Fruit fly (Drosophila melanogaster): ENCODE measurements around the gene Cox10.
A peak's percentile ranks its signal among the peaks of the same experiment; 100 is the strongest.

Gene Cox10

DNA sequence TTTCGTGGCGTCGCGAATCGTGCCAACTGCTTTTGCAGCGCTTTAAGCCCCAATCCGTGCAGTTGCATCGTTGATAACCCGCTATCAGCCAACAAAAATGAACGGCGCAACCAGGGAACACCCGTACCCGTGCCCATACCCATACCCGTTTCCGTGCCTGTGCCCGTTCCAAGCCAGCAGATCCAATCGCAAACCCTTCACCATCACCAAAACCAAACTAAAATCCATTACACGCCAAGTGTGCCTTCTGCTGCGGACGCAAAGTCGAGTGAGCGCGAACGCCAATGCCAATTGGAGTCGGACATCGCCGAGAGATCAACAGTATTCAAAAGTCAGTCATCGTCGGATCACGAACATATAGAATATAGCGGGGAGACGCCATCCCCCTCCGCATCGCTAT, 2.9 kb downstream of the Cox10 start (continued):
- no peak for TF ChIP-seq br (GFP tag; optimal IDR thresholded peaks at IDR 0.05)
- TF ChIP-seq Hr78 (GFP tag; optimal IDR thresholded peaks at IDR 0.05): no peak

DNA sequence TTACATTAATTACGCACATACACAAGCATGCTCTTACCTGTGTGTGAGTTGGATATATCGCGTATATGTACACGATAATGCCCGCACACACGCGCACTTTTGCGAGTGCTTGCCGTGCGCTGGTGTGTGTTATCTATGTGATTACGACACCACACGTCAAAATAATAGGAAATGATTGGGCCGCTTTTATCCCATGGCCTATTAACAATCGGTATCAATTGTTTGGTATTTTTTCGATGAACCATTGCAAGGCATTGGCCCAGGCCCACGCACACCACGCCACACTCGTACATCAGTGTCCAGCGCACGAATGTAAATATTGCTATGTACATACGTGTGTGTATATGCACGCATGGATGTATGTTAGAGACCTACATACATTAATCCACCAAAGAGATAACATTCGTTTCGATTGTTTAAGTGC, 3.6 kb downstream of the Cox10 start:
- TF ChIP-seq fru (GFP tag; optimal IDR thresholded peaks at IDR 0.05) (peak; percentile 57), psq (GFP tag; optimal IDR thresholded peaks at IDR 0.05) (peak; percentile 29), dsf (GFP tag; optimal IDR thresholded peaks at IDR 0.05; ENCODE audit: borderline replicate concordance) (no peak), br (GFP tag; optimal IDR thresholded peaks at IDR 0.05) (peak; percentile 64), rgr (GFP tag; optimal IDR thresholded peaks at IDR 0.05) (peak; percentile 58), N (GFP tag; optimal IDR thresholded peaks at IDR 0.05) (peak; percentile 72), Hnf4 (GFP tag; optimal IDR thresholded peaks at IDR 0.05) (peak; percentile 57), woc (GFP tag; optimal IDR thresholded peaks at IDR 0.05) (peak; percentile 55), Dfd (GFP tag; optimal IDR thresholded peaks at IDR 0.05) (no peak), HLH106 (tag; optimal IDR thresholded peaks at IDR 0.05) (peak; percentile 33), dmrt93B (GFP tag; optimal IDR thresholded peaks at IDR 0.05) (no peak), ey (GFP tag; optimal IDR thresholded peaks at IDR 0.05) (peak; percentile 58), lola (GFP tag; optimal IDR thresholded peaks at IDR 0.05) (no peak), Vsx2 (GFP tag; optimal IDR thresholded peaks at IDR 0.05; ENCODE audit: partially characterized antibody) (no peak), CG32264 (GFP tag; optimal IDR thresholded peaks at IDR 0.05) (no peak), GATAd (GFP tag; optimal IDR thresholded peaks at IDR 0.05) (no peak), CrebA (GFP tag; optimal IDR thresholded peaks at IDR 0.05; ENCODE audit: borderline replicate concordance) (no peak), tai (GFP tag; optimal IDR thresholded peaks at IDR 0.05) (no peak), sv (GFP tag; optimal IDR thresholded peaks at IDR 0.05) (peak; percentile 11), sage (GFP tag; optimal IDR thresholded peaks at IDR 0.05) (peak; percentile 47), Sp1 (GFP tag; optimal IDR thresholded peaks at IDR 0.05) (peak; percentile 56), Rel (GFP tag; optimal IDR thresholded peaks at IDR 0.05) (peak; percentile 80), Rel (tag; optimal IDR thresholded peaks at IDR 0.05) (peak; percentile 58), CG9705 (GFP tag; optimal IDR thresholded peaks at IDR 0.05) (no peak), usp (GFP tag; optimal IDR thresholded peaks at IDR 0.05) (no peak), Jra (GFP tag; optimal IDR thresholded peaks at IDR 0.05) (peak; percentile 39), Hr78 (GFP tag; optimal IDR thresholded peaks at IDR 0.05) (no peak), dl (GFP tag; optimal IDR thresholded peaks at IDR 0.05; ENCODE audit: insufficient read depth in 1 of 2, partially characterized antibody in 2 of 2) (no peak), foxo (GFP tag; optimal IDR thresholded peaks at IDR 0.05) (peak in 1 of 2 experiments; percentile 16), pan (optimal IDR thresholded peaks at IDR 0.05) (no peak), jim (GFP tag; optimal IDR thresholded peaks at IDR 0.05) (no peak), Mio (GFP tag; optimal IDR thresholded peaks at IDR 0.05) (no peak), Abd-B (GFP tag; optimal IDR thresholded peaks at IDR 0.05) (no peak), h (GFP tag; optimal IDR thresholded peaks at IDR 0.05) (peak; percentile 78), brk (GFP tag; optimal IDR thresholded peaks at IDR 0.05) (peak; percentile 57), OdsH (GFP tag; optimal IDR thresholded peaks at IDR 0.05) (peak; percentile 56), Hr83 (GFP tag; optimal IDR thresholded peaks at IDR 0.05; ENCODE audit: poor library complexity, severe bottlenecking) (peak; percentile 13), Dif (GFP tag; optimal IDR thresholded peaks at IDR 0.05; ENCODE audit: partially characterized antibody) (no peak), Myc (optimal IDR thresholded peaks at IDR 0.05) (no peak)

DNA sequence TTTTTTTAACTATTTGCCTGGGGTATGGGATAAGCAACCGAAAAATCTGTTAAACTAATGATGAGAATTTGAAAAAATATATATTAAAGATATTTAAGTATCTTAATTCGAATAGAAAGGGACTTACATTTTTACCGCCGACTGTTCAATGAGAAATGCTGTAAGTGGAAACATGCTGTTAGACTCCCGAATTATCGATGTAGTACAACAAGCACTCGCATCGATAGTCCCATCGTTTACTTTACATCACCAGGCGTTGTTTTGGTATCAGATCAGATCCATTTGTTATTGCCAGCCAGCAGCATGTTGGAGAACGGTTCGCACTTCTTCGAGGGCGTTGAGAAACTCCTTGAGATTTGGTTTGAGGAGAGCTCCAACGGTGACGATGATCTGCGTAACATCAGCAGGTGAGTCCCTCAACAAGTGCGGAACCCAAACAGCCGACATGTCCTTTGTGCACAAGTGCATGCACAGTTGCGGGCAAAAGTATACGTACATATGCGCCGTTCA, 8.0 kb downstream of the Cox10 start, which contains the start of gene SamDC:
Gene SamDC (plus strand): TSS at position 246 of the 510 bp plus-strand sequence.
- TF ChIP-seq GATAd (GFP tag; optimal IDR thresholded peaks at IDR 0.05) (no peak), CrebA (GFP tag; optimal IDR thresholded peaks at IDR 0.05; ENCODE audit: borderline replicate concordance) (no peak), foxo (GFP tag; optimal IDR thresholded peaks at IDR 0.05) (peak in 1 of 2 experiments; percentile 57), HLH106 (tag; optimal IDR thresholded peaks at IDR 0.05) (peak; percentile 20), Hnf4 (GFP tag; optimal IDR thresholded peaks at IDR 0.05) (peak; percentile 28), Sp1 (GFP tag; optimal IDR thresholded peaks at IDR 0.05) (peak; percentile 19), fru (GFP tag; optimal IDR thresholded peaks at IDR 0.05) (no peak), h (GFP tag; optimal IDR thresholded peaks at IDR 0.05) (peak; percentile 46), dmrt93B (GFP tag; optimal IDR thresholded peaks at IDR 0.05) (no peak), woc (GFP tag; optimal IDR thresholded peaks at IDR 0.05) (peak; percentile 76), dl (GFP tag; optimal IDR thresholded peaks at IDR 0.05; ENCODE audit: insufficient read depth in 1 of 2, partially characterized antibody in 2 of 2) (no peak), sv (GFP tag; optimal IDR thresholded peaks at IDR 0.05) (peak; percentile 4), CG32264 (GFP tag; optimal IDR thresholded peaks at IDR 0.05) (no peak), pan (optimal IDR thresholded peaks at IDR 0.05) (no peak), Hr78 (GFP tag; optimal IDR thresholded peaks at IDR 0.05) (peak; percentile 78), rgr (GFP tag; optimal IDR thresholded peaks at IDR 0.05) (peak; percentile 48), Mio (GFP tag; optimal IDR thresholded peaks at IDR 0.05) (no peak), N (GFP tag; optimal IDR thresholded peaks at IDR 0.05) (peak; percentile 97), jim (GFP tag; optimal IDR thresholded peaks at IDR 0.05) (no peak), lola (GFP tag; optimal IDR thresholded peaks at IDR 0.05) (no peak), ey (GFP tag; optimal IDR thresholded peaks at IDR 0.05) (no peak), dsf (GFP tag; optimal IDR thresholded peaks at IDR 0.05; ENCODE audit: borderline replicate concordance) (no peak), Dif (GFP tag; optimal IDR thresholded peaks at IDR 0.05; ENCODE audit: partially characterized antibody) (no peak), Dfd (GFP tag; optimal IDR thresholded peaks at IDR 0.05) (no peak), Vsx2 (GFP tag; optimal IDR thresholded peaks at IDR 0.05; ENCODE audit: partially characterized antibody) (no peak), psq (GFP tag; optimal IDR thresholded peaks at IDR 0.05) (no peak), CG9705 (GFP tag; optimal IDR thresholded peaks at IDR 0.05) (no peak), sage (GFP tag; optimal IDR thresholded peaks at IDR 0.05) (peak; percentile 30), OdsH (GFP tag; optimal IDR thresholded peaks at IDR 0.05) (peak; percentile 24), Jra (GFP tag; optimal IDR thresholded peaks at IDR 0.05) (no peak), tai (GFP tag; optimal IDR thresholded peaks at IDR 0.05) (no peak), Abd-B (GFP tag; optimal IDR thresholded peaks at IDR 0.05) (no peak), Hr83 (GFP tag; optimal IDR thresholded peaks at IDR 0.05; ENCODE audit: poor library complexity, severe bottlenecking) (peak; percentile 71), usp (GFP tag; optimal IDR thresholded peaks at IDR 0.05) (no peak), br (GFP tag; optimal IDR thresholded peaks at IDR 0.05) (no peak), Rel (GFP tag; optimal IDR thresholded peaks at IDR 0.05) (no peak), Rel (tag; optimal IDR thresholded peaks at IDR 0.05) (peak; percentile 19), brk (GFP tag; optimal IDR thresholded peaks at IDR 0.05) (no peak), Myc (optimal IDR thresholded peaks at IDR 0.05) (no peak)
